Worm (Caenorhabditis elegans) whole organism, L1 larva: ENCODE results near the gene ZK1240.9.

ENCODE experiments used
- ceh-82 ChIP-seq, 3 experiments: fragments of 150-350 bp in 1 of 3; sonication (generic microtip) in 2 of 3; optimal IDR thresholded peaks; 2 replicates each; lab custom pipeline; 2014 to 2017; ENCODE audit warnings: missing biosample characterization in 3 of 3, missing genetic modification characterization in 3 of 3
- elt-2 ChIP-seq: sonication (generic microtip); optimal IDR thresholded peaks from 2 replicates; lab custom pipeline; 2016; ENCODE audit warnings: missing genetic modification characterization, mild to moderate bottlenecking, inconsistent platforms, missing compliant biosample characterization, missing genetic modification reagents
- nhr-12 ChIP-seq: sonication (generic microtip); optimal IDR thresholded peaks from 2 replicates; lab custom pipeline; 2017; ENCODE audit warnings: missing biosample characterization, missing genetic modification characterization
- nhr-76 ChIP-seq: sonication (generic microtip); optimal IDR thresholded peaks from 2 replicates; lab custom pipeline; 2017; ENCODE audit warnings: missing biosample characterization, missing genetic modification characterization

- TF ChIP-seq nhr-12 (tag; lab: Kevin White, UChicago) (no peak), nhr-76 (tag; lab: Kevin White, UChicago) (no peak), elt-2 (no peak), ceh-82 (tag; optimal IDR thresholded peaks at IDR 0.05; lab: Kevin White, UChicago) (no peak)
Observed at ce11 chrII:2279263-2279662, 38.7 kb upstream of the ZK1240.9 start, which contains the start of gene K09F6.6.
